Worm (Caenorhabditis elegans): ENCODE results near the gene nhr-130.

- no peak for TF ChIP-seq skn-1 (tag; optimal IDR thresholded peaks at IDR 0.05)
- TF ChIP-seq nhr-11 (tag; optimal IDR thresholded peaks at IDR 0.05), result no peak
- TF ChIP-seq ztf-1 (GFP tag; conservative IDR thresholded peaks at IDR 0.05), result no peak
- no peak for TF ChIP-seq lin-39 (tag; optimal IDR thresholded peaks at IDR 0.05)
- TF ChIP-seq elt-3 (tag; optimal IDR thresholded peaks at IDR 0.05), result no peak
- no peak for TF ChIP-seq ama-1 (optimal IDR thresholded peaks at IDR 0.05)
- TF ChIP-seq ceh-16 (tag; optimal IDR thresholded peaks at IDR 0.05), result no peak
- no peak for TF ChIP-seq fos-1 (tag; optimal IDR thresholded peaks at IDR 0.05)
- TF ChIP-seq aly-2 (tag; optimal IDR thresholded peaks at IDR 0.05), result no peak
- no peak for TF ChIP-seq ztf-11 (tag; optimal IDR thresholded peaks at IDR 0.05)
Measured at ce11 chrV:502803-503273, 19.7 kb upstream of the nhr-130 start, which contains the start of gene T01G6.10.

Measured in whole organism, L2 larva.